Worm (Caenorhabditis elegans) whole organism, L1 larva: ENCODE measurements around the gene F59E12.8.

Experiments
- C16A3.4 ChIP-seq: fragments of 150-350 bp; optimal IDR thresholded peaks from 2 replicates; lab custom pipeline; 2014; ENCODE audit warnings: missing biosample characterization, missing genetic modification characterization
- Y116A8C.19 ChIP-seq: sonication (generic microtip); optimal IDR thresholded peaks from 2 replicates; lab custom pipeline; 2016; ENCODE audit warnings: missing compliant biosample characterization, missing genetic modification characterization, borderline replicate concordance
- blmp-1 ChIP-seq: fragments of 150-350 bp; optimal IDR thresholded peaks from 2 replicates; lab custom pipeline; 2014; ENCODE audit warnings: missing biosample characterization, missing genetic modification characterization
- ceh-8 ChIP-seq: fragments of 200-800 bp; sonication (Bioruptor generic); optimal IDR thresholded peaks from 2 replicates; lab custom pipeline; 2018; ENCODE audit warnings: mild to moderate bottlenecking, missing genetic modification characterization, moderate library complexity, missing compliant biosample characterization
- ceh-90 ChIP-seq: sonication (generic microtip); optimal IDR thresholded peaks from 2 replicates; lab custom pipeline; 2016; ENCODE audit warnings: missing genetic modification characterization, missing compliant biosample characterization
- ces-1 ChIP-seq: fragments of 150-350 bp; optimal IDR thresholded peaks from 2 replicates; lab custom pipeline; 2014; ENCODE audit warnings: missing biosample characterization, missing genetic modification reagents, missing genetic modification characterization
- dsc-1 ChIP-seq: sonication (generic microtip); optimal IDR thresholded peaks from 2 replicates; lab custom pipeline; 2016; ENCODE audit warnings: mild to moderate bottlenecking, missing genetic modification characterization, missing compliant biosample characterization
- efl-1 ChIP-seq, 4 experiments: fragments of 150-350 bp; optimal IDR thresholded peaks in 3 of 4; peaks in 1 of 4; 1 replicate in 1 of 4; 2 replicates in 3 of 4; lab custom pipeline; 2014; ENCODE audit warnings: missing biosample characterization in 2 of 4, missing genetic modification characterization in 2 of 4, missing genetic modification reagents in 2 of 4
- egl-13 ChIP-seq: sonication (generic microtip); optimal IDR thresholded peaks from 2 replicates; lab custom pipeline; 2016; ENCODE audit warnings: missing genotype, missing genetic modification reagents, missing genetic modification characterization, missing compliant biosample characterization
- egl-27 ChIP-seq, 2 experiments: fragments of 150-350 bp in 1 of 2; sonication (generic microtip); optimal IDR thresholded peaks; 3 replicates each; lab custom pipeline; 2017 to 2018; ENCODE audit warnings: missing biosample characterization in 2 of 2, missing genetic modification characterization in 2 of 2, missing genetic modification reagents in 2 of 2
- fos-1 ChIP-seq: fragments of 150-350 bp; optimal IDR thresholded peaks from 2 replicates; lab custom pipeline; 2014; ENCODE audit warnings: missing biosample characterization, missing genetic modification characterization
- hlh-4 ChIP-seq: sonication (generic microtip); optimal IDR thresholded peaks from 2 replicates; lab custom pipeline; 2016; ENCODE audit warnings: mild to moderate bottlenecking, missing genetic modification characterization, missing compliant biosample characterization
- hpl-2 ChIP-seq: fragments of 150-350 bp; optimal IDR thresholded peaks from 2 replicates; lab custom pipeline; 2014; ENCODE audit warnings: missing biosample characterization, missing genetic modification reagents, missing genetic modification characterization
- jun-1 ChIP-seq: fragments of 150-350 bp; optimal IDR thresholded peaks from 2 replicates; lab custom pipeline; 2014; ENCODE audit warnings: missing biosample characterization, missing genetic modification reagents, missing genetic modification characterization
- lin-15B ChIP-seq: fragments of 150-350 bp; sonication (generic microtip); optimal IDR thresholded peaks from 3 replicates; lab custom pipeline; 2014; ENCODE audit warnings: missing biosample characterization, missing genetic modification characterization
- lin-35 ChIP-seq, 2 experiments: fragments of 150-350 bp; optimal IDR thresholded peaks; 2 replicates each; lab custom pipeline; 2014; ENCODE audit warnings: missing biosample characterization in 2 of 2, missing genetic modification characterization in 2 of 2, missing genetic modification reagents in 2 of 2
- lsy-2 ChIP-seq, 2 experiments: fragments of 150-350 bp; optimal IDR thresholded peaks; 2 replicates each; lab custom pipeline; 2014; ENCODE audit warnings: missing biosample characterization in 2 of 2, missing genetic modification characterization in 2 of 2
- mab-9 ChIP-seq: fragments of 200-800 bp; sonication (Bioruptor generic); IDR thresholded peaks from 2 replicates; pipeline ENCODE4 v1.3.6; 2022; ENCODE audit warnings: missing genetic modification reagents, missing genetic modification characterization, missing compliant biosample characterization
- nhr-11 ChIP-seq: fragments of 150-350 bp; optimal IDR thresholded peaks from 2 replicates; lab custom pipeline; 2014; ENCODE audit warnings: missing biosample characterization, missing genetic modification characterization
- nhr-12 ChIP-seq: sonication (generic microtip); optimal IDR thresholded peaks from 2 replicates; lab custom pipeline; 2017; ENCODE audit warnings: missing biosample characterization, missing genetic modification characterization
- nhr-76 ChIP-seq: sonication (generic microtip); optimal IDR thresholded peaks from 2 replicates; lab custom pipeline; 2017; ENCODE audit warnings: missing biosample characterization, missing genetic modification characterization
- nhr-77 ChIP-seq: fragments of 150-350 bp; optimal IDR thresholded peaks from 2 replicates; lab custom pipeline; 2014; ENCODE audit warnings: missing biosample characterization, missing genetic modification characterization
- nhr-84 ChIP-seq: sonication (generic microtip); optimal IDR thresholded peaks from 2 replicates; lab custom pipeline; 2017; ENCODE audit warnings: missing biosample characterization, missing genetic modification characterization
- nhr-85 ChIP-seq: sonication (generic microtip); peaks from one replicate; lab custom pipeline; 2016; ENCODE audit warnings: missing genetic modification characterization, inconsistent platforms, missing compliant biosample characterization
- nhr-90 ChIP-seq: sonication (generic microtip); optimal IDR thresholded peaks from 2 replicates; lab custom pipeline; 2016; ENCODE audit warnings: mild to moderate bottlenecking, missing genetic modification characterization, missing compliant biosample characterization; ENCODE audit not compliant: poor library complexity
- pqm-1 ChIP-seq: sonication (generic microtip); optimal IDR thresholded peaks from 3 replicates; lab custom pipeline; 2017; ENCODE audit warnings: missing biosample characterization, missing genetic modification characterization
- snpc-4 ChIP-seq: fragments of 150-350 bp; optimal IDR thresholded peaks from 2 replicates; lab custom pipeline; 2014; ENCODE audit warnings: missing biosample characterization, missing genetic modification characterization
- snu-23 ChIP-seq: sonication (generic microtip); optimal IDR thresholded peaks from 2 replicates; lab custom pipeline; 2016; ENCODE audit warnings: missing genetic modification characterization, missing compliant biosample characterization
- sox-4 ChIP-seq: sonication (generic microtip); optimal IDR thresholded peaks from 2 replicates; lab custom pipeline; 2016; ENCODE audit warnings: missing genetic modification characterization, missing compliant biosample characterization
- swsn-7 ChIP-seq: sonication (generic microtip); optimal IDR thresholded peaks from 2 replicates; lab custom pipeline; 2016; ENCODE audit warnings: missing genetic modification characterization, missing compliant biosample characterization
- tbx-2 ChIP-seq: sonication (generic microtip); optimal IDR thresholded peaks from 2 replicates; lab custom pipeline; 2016; ENCODE audit warnings: missing genetic modification characterization, missing compliant biosample characterization
- zag-1 ChIP-seq: fragments of 150-350 bp; optimal IDR thresholded peaks from 2 replicates; lab custom pipeline; 2014; ENCODE audit warnings: missing biosample characterization, missing genetic modification characterization
- zip-4 ChIP-seq: fragments of 200-800 bp; sonication (Bioruptor generic); optimal IDR thresholded peaks from 2 replicates; lab custom pipeline; 2018; ENCODE audit warnings: mild to moderate bottlenecking, missing genetic modification characterization, moderate library complexity, missing compliant biosample characterization
- ztf-11 ChIP-seq, 2 experiments: sonication (generic microtip); optimal IDR thresholded peaks; 2 replicates each; lab custom pipeline; 2016 to 2017; ENCODE audit warnings: missing genetic modification characterization in 2 of 2, missing biosample characterization in 1 of 2, missing compliant biosample characterization in 1 of 2

F59E12.8 gene

DNA sequence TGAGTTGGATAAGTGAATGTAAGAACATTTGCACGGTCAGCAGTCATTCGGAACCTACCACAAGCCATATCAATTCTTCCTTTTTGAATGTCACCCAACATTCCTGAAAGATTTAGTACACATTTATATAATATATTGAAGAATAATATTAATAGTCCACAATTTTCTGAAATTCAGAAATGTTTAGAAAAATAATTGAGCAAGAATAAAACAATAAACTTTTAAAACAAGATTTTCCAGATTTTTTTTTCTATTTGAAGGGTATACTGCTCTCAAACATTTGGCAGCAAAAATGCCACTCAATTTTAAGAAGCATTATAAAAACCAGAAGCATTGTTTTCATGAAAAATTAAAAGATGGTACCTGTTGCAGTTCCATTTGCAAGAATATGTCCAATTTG, at the start of gene F59E12.8:
Gene F59E12.8, minus strand, starts transcription at position 101 of the 400 bp plus-strand sequence.
- TF ChIP-seq lsy-2 (tag; optimal IDR thresholded peaks at IDR 0.05; lab: Kevin White, UChicago) = no peak
- no peak for TF ChIP-seq fos-1 (tag; lab: Kevin White, UChicago)
- TF ChIP-seq ceh-8 = no peak
- no peak for TF ChIP-seq snu-23
- TF ChIP-seq hlh-4 (tag; lab: Kevin White, UChicago) = no peak
- no peak for TF ChIP-seq C16A3.4 (tag; lab: Kevin White, UChicago)
- TF ChIP-seq nhr-84 (tag; lab: Kevin White, UChicago) = no peak
- TF ChIP-seq blmp-1 (tag; lab: Kevin White, UChicago) = no peak
- no peak for TF ChIP-seq nhr-11 (tag; lab: Kevin White, UChicago)
- TF ChIP-seq lin-15B (tag; lab: Kevin White, UChicago) = no peak
- no peak for TF ChIP-seq tbx-2 (tag; lab: Kevin White, UChicago)
- TF ChIP-seq lin-35 (GFP tag; optimal IDR thresholded peaks at IDR 0.05; lab: Kevin White, UChicago) = no peak
- no peak for TF ChIP-seq nhr-12 (tag; lab: Kevin White, UChicago)
- no peak for TF ChIP-seq zip-4 (GFP tag; lab: Kevin White, UChicago)
- TF ChIP-seq dsc-1 = no peak
- no peak for TF ChIP-seq nhr-90 (tag; lab: Kevin White, UChicago)
- TF ChIP-seq ces-1 (GFP tag; lab: Kevin White, UChicago) = no peak

DNA sequence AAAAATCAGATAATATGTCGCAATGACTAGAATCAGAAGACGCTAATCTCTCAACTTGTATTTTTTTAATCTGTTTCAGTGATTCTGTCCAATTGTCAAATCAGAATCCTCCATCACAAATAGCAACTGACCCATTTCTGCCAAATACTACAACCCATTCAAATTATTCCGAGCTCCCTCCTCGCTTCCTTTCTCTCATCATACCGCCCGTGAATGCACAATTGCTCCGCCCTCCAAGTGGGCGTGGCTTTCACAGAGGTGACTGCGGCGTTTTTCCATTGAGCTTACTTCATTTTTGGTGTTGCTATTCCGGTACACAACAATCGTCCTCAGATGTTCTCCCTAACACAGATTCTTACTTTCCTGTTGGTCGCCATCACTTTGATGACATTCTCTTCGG, 44.0 kb upstream of the F59E12.8 start, which contains the start of gene flp-27:
Gene flp-27, plus strand, starts transcription at position 301 of the 400 bp plus-strand sequence.
- TF ChIP-seq snu-23 = no peak
- TF ChIP-seq jun-1 (tag; lab: Kevin White, UChicago) = no peak
- TF ChIP-seq hlh-4 (tag; lab: Kevin White, UChicago) = no peak

DNA sequence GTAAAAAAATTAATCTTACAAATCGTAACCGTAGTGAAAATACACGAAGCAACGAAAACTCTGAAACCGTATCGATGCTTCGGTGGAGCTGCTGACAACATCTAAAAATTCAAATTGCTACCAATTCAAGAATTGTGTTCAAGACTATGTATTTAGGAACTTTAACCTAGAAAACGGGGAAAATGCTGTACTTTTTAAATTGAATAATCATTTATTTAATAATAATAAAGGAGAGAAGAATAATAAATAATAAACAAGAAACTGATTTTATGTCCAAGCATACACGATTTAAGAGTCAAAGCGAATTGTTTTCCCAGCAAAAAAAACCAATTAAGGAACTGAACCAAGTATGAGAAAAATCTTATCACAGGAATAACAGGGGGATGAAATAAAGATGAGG, 32.9 kb upstream of the F59E12.8 start, which contains the start of gene C25H3.17:
Gene C25H3.17, minus strand, starts transcription at position 101 of the 400 bp plus-strand sequence.
- no peak for TF ChIP-seq mab-9
- TF ChIP-seq swsn-7 (tag; lab: Kevin White, UChicago) = no peak
- TF ChIP-seq lin-35 (GFP tag; optimal IDR thresholded peaks at IDR 0.05; lab: Kevin White, UChicago) = no peak
- no peak for TF ChIP-seq snpc-4 (tag; lab: Kevin White, UChicago)
- TF ChIP-seq pqm-1 (tag; lab: Kevin White, UChicago) = no peak
- no peak for TF ChIP-seq nhr-76 (tag; lab: Kevin White, UChicago)

DNA sequence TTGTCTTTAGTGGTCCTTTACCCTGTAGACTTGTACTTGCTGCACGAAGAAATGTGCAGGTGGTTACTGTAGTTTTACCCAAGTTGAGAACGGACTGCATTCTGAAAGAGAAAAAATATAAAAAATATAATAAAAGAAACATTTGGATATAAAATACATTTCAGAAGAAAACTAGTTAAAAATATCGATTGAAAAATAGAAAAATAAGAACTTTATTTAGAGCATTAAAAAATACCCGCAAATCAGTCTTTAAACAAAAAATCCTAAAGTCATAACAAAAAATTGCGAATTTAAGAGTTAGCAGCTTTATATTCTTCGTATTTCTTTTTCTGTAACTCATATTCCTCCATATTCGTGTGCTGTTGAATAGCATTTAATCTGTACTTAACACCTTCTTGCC, 32.1 kb upstream of the F59E12.8 start, which contains the start of gene C25H3.7:
Gene C25H3.7, minus strand, starts transcription at position 101 of the 400 bp plus-strand sequence.
- TF ChIP-seq egl-27 (tag; optimal IDR thresholded peaks at IDR 0.05; lab: Kevin White, UChicago) (no peak), zip-4 (GFP tag; lab: Kevin White, UChicago) (no peak), nhr-77 (tag; lab: Kevin White, UChicago) (no peak), egl-13 (tag; lab: Kevin White, UChicago) (no peak), zag-1 (tag; lab: Kevin White, UChicago) (no peak), hpl-2 (GFP tag; lab: Kevin White, UChicago) (no peak), snpc-4 (tag; lab: Kevin White, UChicago) (no peak), efl-1 (optimal IDR thresholded peaks at IDR 0.05; lab: Kevin White, UChicago) (no peak), efl-1 (GFP tag; optimal IDR thresholded peaks at IDR 0.05 in 1 of 2; lab: Kevin White, UChicago) (no peak), Y116A8C.19 (no peak)
- TF ChIP-seq, all 84 proteins: peak for 0

DNA sequence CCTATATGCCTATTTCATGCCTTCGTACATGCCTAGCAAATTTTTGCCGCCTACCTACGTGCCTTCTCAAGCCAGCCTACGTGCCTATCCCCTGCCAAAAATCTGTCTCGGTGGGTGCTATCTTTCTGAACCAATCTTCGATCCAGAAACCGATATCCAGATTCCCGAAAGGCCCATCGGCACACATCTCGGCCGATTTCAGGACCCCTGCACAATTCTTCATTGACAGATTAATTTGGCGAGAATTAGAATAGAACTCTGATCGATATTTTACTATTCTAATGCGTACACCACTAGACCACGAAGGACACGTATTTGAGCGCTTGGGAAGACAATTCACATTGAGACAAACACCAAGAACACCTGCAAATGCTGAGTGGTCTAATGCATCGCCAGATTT, 30.8 kb upstream of the F59E12.8 start:
- no peak for TF ChIP-seq efl-1 (optimal IDR thresholded peaks at IDR 0.05; lab: Kevin White, UChicago)
- TF ChIP-seq efl-1 (GFP tag; optimal IDR thresholded peaks at IDR 0.05 in 1 of 2; lab: Kevin White, UChicago) = no peak
- TF ChIP-seq hlh-4 (tag; lab: Kevin White, UChicago) = no peak
- TF ChIP-seq nhr-85 (tag; lab: Kevin White, UChicago) = no peak
- no peak for TF ChIP-seq ceh-90 (tag; lab: Kevin White, UChicago)
- TF ChIP-seq sox-4 (tag; lab: Kevin White, UChicago) = no peak
- no peak for TF ChIP-seq Y116A8C.19
- no peak for TF ChIP-seq ztf-11 (tag; optimal IDR thresholded peaks at IDR 0.05; lab: Kevin White, UChicago)
- TF ChIP-seq egl-13 (tag; lab: Kevin White, UChicago) = no peak
